Worm (Caenorhabditis elegans) whole organism, young adult: Measurements from ENCODE around the gene glb-22.

Source experiments
- B0019.2 ChIP-seq: fragments of 200-800 bp; sonication (Bioruptor generic); conservative IDR thresholded peaks from 2 replicates; pipeline ENCODE4 v1.3.6; 2022; ENCODE audit warnings: missing genetic modification reagents, missing genetic modification characterization, missing compliant biosample characterization
- F37B4.10 ChIP-seq: fragments of 200-800 bp; sonication (Bioruptor generic); IDR thresholded peaks from 2 replicates; pipeline ENCODE4 v1.3.6; 2022; ENCODE audit warnings: missing genetic modification characterization, missing compliant biosample characterization
- F52B5.7 ChIP-seq: sonication (generic microtip); optimal IDR thresholded peaks from 2 replicates; lab custom pipeline; 2016; ENCODE audit warnings: mild to moderate bottlenecking, missing genetic modification characterization, missing compliant biosample characterization
- F57A8.1 ChIP-seq: fragments of 200-800 bp; sonication (Bioruptor generic); optimal IDR thresholded peaks from 2 replicates; lab custom pipeline; 2018; ENCODE audit warnings: mild to moderate bottlenecking, missing genetic modification characterization, moderate library complexity, missing compliant biosample characterization
- F57C9.4 ChIP-seq: sonication (generic microtip); optimal IDR thresholded peaks from 2 replicates; lab custom pipeline; 2017; ENCODE audit warnings: mild to moderate bottlenecking, missing genetic modification characterization, missing compliant biosample characterization
- K11D2.4 ChIP-seq: fragments of 200-800 bp; sonication (Bioruptor generic); IDR thresholded peaks from 2 replicates; pipeline ENCODE4 v1.3.6; 2022; ENCODE audit warnings: missing genetic modification reagents, missing genetic modification characterization, missing compliant biosample characterization
- Y53F4B.3 ChIP-seq: fragments of 200-800 bp; sonication (Bioruptor generic); IDR thresholded peaks from 2 replicates; pipeline ENCODE4 v1.3.6; 2022; ENCODE audit warnings: missing genetic modification reagents, missing genetic modification characterization, missing compliant biosample characterization
- Y56A3A.18 ChIP-seq: fragments of 200-800 bp; sonication (Bioruptor generic); IDR thresholded peaks from 2 replicates; pipeline ENCODE4 v1.3.6; 2022; ENCODE audit warnings: missing genetic modification reagents, missing genetic modification characterization, missing compliant biosample characterization
- Y95B8A.8 ChIP-seq: fragments of 200-800 bp; sonication (Bioruptor generic); IDR thresholded peaks from 2 replicates; pipeline ENCODE4 v1.3.6; 2022; ENCODE audit warnings: missing genetic modification reagents, missing genetic modification characterization, missing compliant biosample characterization
- aptf-3 ChIP-seq: fragments of 200-800 bp; sonication (Bioruptor generic); IDR thresholded peaks from 2 replicates; pipeline ENCODE4 v1.3.6; 2022; ENCODE audit warnings: missing genetic modification characterization, missing compliant biosample characterization
- attf-3 ChIP-seq: fragments of 200-800 bp; sonication (Bioruptor generic); conservative IDR thresholded peaks from 2 replicates; pipeline ENCODE4 v1.3.6; 2022; ENCODE audit warnings: missing genetic modification reagents, missing genetic modification characterization, missing compliant biosample characterization
- cebp-1 ChIP-seq, 2 experiments: fragments of 200-800 bp in 1 of 2; sonication (Bioruptor generic) in 1 of 2; sonication (generic microtip) in 1 of 2; IDR thresholded peaks in 1 of 2; optimal IDR thresholded peaks in 1 of 2; 2 replicates each; pipeline versions ENCODE4 v1.3.6 to Lab custom; 2017 to 2022; ENCODE audit warnings: missing compliant biosample characterization in 2 of 2, missing genetic modification characterization in 2 of 2, mild to moderate bottlenecking in 1 of 2, missing genetic modification reagents in 1 of 2, moderate library complexity in 1 of 2
- ceh-79 ChIP-seq: sonication (generic microtip); optimal IDR thresholded peaks from 2 replicates; lab custom pipeline; 2017; ENCODE audit warnings: mild to moderate bottlenecking, missing genetic modification characterization, missing compliant biosample characterization
- ceh-91 ChIP-seq: fragments of 200-800 bp; sonication (Bioruptor generic); IDR thresholded peaks from 2 replicates; pipeline ENCODE4 v1.3.6; 2022; ENCODE audit warnings: missing genetic modification reagents, missing genetic modification characterization, missing compliant biosample characterization
- die-1 ChIP-seq: sonication (generic microtip); optimal IDR thresholded peaks from 2 replicates; lab custom pipeline; 2016; ENCODE audit warnings: missing genotype, mild to moderate bottlenecking, missing genetic modification characterization, missing compliant biosample characterization
- efl-1 ChIP-seq: fragments of 150-350 bp; optimal IDR thresholded peaks from 2 replicates; lab custom pipeline; 2014; ENCODE audit warnings: missing biosample characterization, missing genetic modification reagents, missing genetic modification characterization
- egl-18 ChIP-seq: fragments of 200-800 bp; sonication (Bioruptor generic); IDR thresholded peaks from 2 replicates; pipeline ENCODE4 v1.3.6; 2022; ENCODE audit warnings: missing genetic modification reagents, missing genetic modification characterization, missing compliant biosample characterization
- egl-44 ChIP-seq: fragments of 200-800 bp; sonication (Bioruptor generic); IDR thresholded peaks from 2 replicates; pipeline ENCODE4 v1.3.6; 2022; ENCODE audit warnings: missing genetic modification reagents, missing genetic modification characterization, missing compliant biosample characterization
- egrh-3 ChIP-seq: fragments of 200-800 bp; sonication (Bioruptor generic); IDR thresholded peaks from 2 replicates; pipeline ENCODE4 v1.3.6; 2022; ENCODE audit warnings: missing genetic modification reagents, missing genetic modification characterization, missing compliant biosample characterization
- ets-4 ChIP-seq: fragments of 200-800 bp; sonication (Bioruptor generic); optimal IDR thresholded peaks from 2 replicates; lab custom pipeline; 2018; ENCODE audit warnings: mild to moderate bottlenecking, missing genetic modification characterization, missing compliant biosample characterization
- gei-17 ChIP-seq: fragments of 200-800 bp; sonication (Bioruptor generic); optimal IDR thresholded peaks from 2 replicates; lab custom pipeline; 2018; ENCODE audit warnings: mild to moderate bottlenecking, missing genetic modification characterization, missing compliant biosample characterization
- him-1 ChIP-seq: sonication (generic microtip); optimal IDR thresholded peaks from 2 replicates; lab custom pipeline; 2016; ENCODE audit warnings: missing genotype, missing genetic modification reagents, missing genetic modification characterization, missing compliant biosample characterization
- hlh-12 ChIP-seq: sonication (generic microtip); optimal IDR thresholded peaks from 2 replicates; lab custom pipeline; 2016; ENCODE audit warnings: missing genetic modification characterization, missing compliant biosample characterization
- hlh-26 ChIP-seq: fragments of 200-800 bp; sonication (Bioruptor generic); conservative IDR thresholded peaks from 2 replicates; pipeline ENCODE4 v1.3.6; 2022; ENCODE audit warnings: missing genetic modification reagents, missing genetic modification characterization, missing compliant biosample characterization
- hmg-1.2 ChIP-seq: fragments of 200-800 bp; sonication (Bioruptor generic); IDR thresholded peaks from 2 replicates; pipeline ENCODE4 v1.3.6; 2022; ENCODE audit warnings: missing genetic modification reagents, missing genetic modification characterization, missing compliant biosample characterization
- hrde-1 ChIP-seq: sonication (generic microtip); optimal IDR thresholded peaks from 2 replicates; lab custom pipeline; 2016; ENCODE audit warnings: missing genetic modification characterization, mild to moderate bottlenecking, missing compliant biosample characterization, moderate library complexity, missing genotype, missing genetic modification reagents, borderline replicate concordance
- let-526 ChIP-seq: fragments of 200-800 bp; sonication (Bioruptor generic); IDR thresholded peaks from 2 replicates; pipeline ENCODE4 v1.3.6; 2022; ENCODE audit warnings: missing genetic modification reagents, missing genetic modification characterization, missing compliant biosample characterization
- lin-26 ChIP-seq: fragments of 200-800 bp; sonication (Bioruptor generic); IDR thresholded peaks from 2 replicates; pipeline ENCODE4 v1.3.6; 2022; ENCODE audit warnings: missing genetic modification reagents, missing genetic modification characterization, missing compliant biosample characterization
- lin-40 ChIP-seq: sonication (generic microtip); optimal IDR thresholded peaks from 2 replicates; lab custom pipeline; 2016; ENCODE audit warnings: missing genetic modification characterization, mild to moderate bottlenecking, missing compliant biosample characterization, missing genotype, missing genetic modification reagents
- lin-54 ChIP-seq: fragments of 200-800 bp; sonication (Bioruptor generic); optimal IDR thresholded peaks from 2 replicates; lab custom pipeline; 2018; ENCODE audit warnings: mild to moderate bottlenecking, missing genetic modification characterization, missing compliant biosample characterization
- madf-10 ChIP-seq: sonication (generic microtip); optimal IDR thresholded peaks from 2 replicates; lab custom pipeline; 2016; ENCODE audit warnings: mild to moderate bottlenecking, missing genetic modification characterization, missing compliant biosample characterization
- madf-3 ChIP-seq: fragments of 200-800 bp; sonication (Bioruptor generic); IDR thresholded peaks from 2 replicates; pipeline ENCODE4 v1.3.6; 2022; ENCODE audit warnings: missing genetic modification reagents, missing genetic modification characterization, missing compliant biosample characterization
- madf-8 ChIP-seq: fragments of 200-800 bp; sonication (Bioruptor generic); conservative IDR thresholded peaks from 2 replicates; pipeline ENCODE4 v1.3.6; 2022; ENCODE audit warnings: missing genetic modification reagents, missing genetic modification characterization, missing compliant biosample characterization
- mel-28 ChIP-seq: sonication (generic microtip); optimal IDR thresholded peaks from 2 replicates; lab custom pipeline; 2016; ENCODE audit warnings: borderline replicate concordance, mild to moderate bottlenecking, missing genetic modification characterization, missing compliant biosample characterization
- nfya-2 ChIP-seq: fragments of 200-800 bp; sonication (Bioruptor generic); IDR thresholded peaks from 2 replicates; pipeline ENCODE4 v1.3.6; 2022; ENCODE audit warnings: missing genetic modification reagents, missing genetic modification characterization, missing compliant biosample characterization
- pha-4 ChIP-seq: fragments of 150-350 bp; sonication (generic microtip); optimal IDR thresholded peaks from 2 replicates; lab custom pipeline; 2014; ENCODE audit warnings: missing biosample characterization, missing genetic modification reagents, missing genetic modification characterization
- rcor-1 ChIP-seq: fragments of 200-800 bp; sonication (Bioruptor generic); IDR thresholded peaks from 2 replicates; pipeline ENCODE4 v1.3.6; 2022; ENCODE audit warnings: missing genetic modification reagents, missing genetic modification characterization, missing compliant biosample characterization
- rec-8 ChIP-seq, 2 experiments: sonication (generic microtip); optimal IDR thresholded peaks; 2 replicates each; lab custom pipeline; 2016; ENCODE audit warnings: mild to moderate bottlenecking in 2 of 2, missing genetic modification characterization in 2 of 2, missing genetic modification reagents in 2 of 2, missing genotype in 2 of 2, missing biosample characterization in 1 of 2, missing compliant biosample characterization in 1 of 2, moderate library complexity in 1 of 2
- repo-1 ChIP-seq: sonication (generic microtip); optimal IDR thresholded peaks from 2 replicates; lab custom pipeline; 2017; ENCODE audit warnings: mild to moderate bottlenecking, missing genetic modification characterization, missing compliant biosample characterization
- rpc-1 ChIP-seq, 2 experiments: fragments of 150-350 bp in 1 of 2; sonication (generic microtip) in 1 of 2; optimal IDR thresholded peaks; 2 replicates each; lab custom pipeline; 2014 to 2018; ENCODE audit warnings: missing biosample characterization in 1 of 2, missing genetic modification characterization in 1 of 2, missing genetic modification reagents in 1 of 2, missing genotype in 1 of 2
- somi-1 ChIP-seq: fragments of 200-800 bp; sonication (Bioruptor generic); optimal IDR thresholded peaks from 2 replicates; lab custom pipeline; 2018; ENCODE audit warnings: mild to moderate bottlenecking, missing genetic modification characterization, missing compliant biosample characterization
- tlf-1 ChIP-seq: fragments of 200-800 bp; sonication (Bioruptor generic); optimal IDR thresholded peaks from 2 replicates; lab custom pipeline; 2018; ENCODE audit warnings: mild to moderate bottlenecking, missing genetic modification characterization, missing compliant biosample characterization
- xnd-1 ChIP-seq: sonication (generic microtip); optimal IDR thresholded peaks from 2 replicates; lab custom pipeline; 2016; ENCODE audit warnings: missing genotype, missing genetic modification reagents, missing genetic modification characterization, missing compliant biosample characterization
- zim-3 ChIP-seq: sonication (generic microtip); optimal IDR thresholded peaks from 2 replicates; lab custom pipeline; 2017; ENCODE audit warnings: mild to moderate bottlenecking, missing genetic modification characterization, moderate library complexity, missing compliant biosample characterization
- ztf-22 ChIP-seq: fragments of 200-800 bp; sonication (Bioruptor generic); optimal IDR thresholded peaks from 2 replicates; lab custom pipeline; 2018; ENCODE audit warnings: mild to moderate bottlenecking, missing genetic modification characterization, moderate library complexity, missing compliant biosample characterization
- ztf-26 ChIP-seq: sonication (generic microtip); optimal IDR thresholded peaks from 2 replicates; lab custom pipeline; 2017; ENCODE audit warnings: missing genetic modification characterization, missing compliant biosample characterization

Gene glb-22

DNA sequence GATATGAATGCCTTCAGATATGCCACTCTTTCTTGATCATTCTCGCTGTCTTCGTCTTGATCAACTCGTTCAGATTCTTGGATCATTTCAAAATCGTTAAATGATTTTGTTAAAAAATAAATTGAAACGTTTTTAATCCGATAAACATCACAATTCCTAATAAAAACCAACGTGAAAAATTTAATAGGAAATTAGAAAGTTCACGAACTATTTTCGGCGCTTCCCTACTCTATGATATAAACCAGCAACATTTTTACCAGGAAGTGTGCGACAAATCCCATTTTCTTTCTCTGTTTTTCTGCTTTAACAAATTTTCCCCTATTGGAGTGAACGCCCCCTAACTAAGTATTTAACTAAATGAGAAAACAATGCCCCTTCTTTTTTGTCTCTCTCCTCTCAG is 14.7 kb upstream of the glb-22 start, which contains the start of gene Y40H4A.2:
TSS of gene Y40H4A.2 (minus strand) at position 101 of the 400 bp plus-strand sequence.
- TF ChIP-seq rec-8 (tag; optimal IDR thresholded peaks at IDR 0.05; lab: Kevin White, UChicago) (no peak), egl-44 (GFP tag; lab: Robert Waterston, UW) (no peak), lin-26 (GFP tag; lab: Robert Waterston, UW) (no peak), B0019.2 (GFP tag; lab: Robert Waterston, UW) (no peak), ztf-26 (tag; lab: Kevin White, UChicago) (no peak), hmg-1.2 (GFP tag; lab: Robert Waterston, UW) (no peak), Y95B8A.8 (GFP tag; lab: Robert Waterston, UW) (no peak), Y53F4B.3 (GFP tag; lab: Robert Waterston, UW) (no peak), ztf-22 (no peak), him-1 (tag; lab: Kevin White, UChicago) (no peak), F57C9.4 (tag; lab: Kevin White, UChicago) (no peak), ceh-79 (tag; lab: Kevin White, UChicago) (no peak), madf-3 (GFP tag; lab: Robert Waterston, UW) (no peak), madf-10 (tag; lab: Kevin White, UChicago) (no peak), K11D2.4 (no peak), aptf-3 (GFP tag; lab: Robert Waterston, UW) (no peak), mel-28 (tag; lab: Kevin White, UChicago) (no peak), hlh-26 (GFP tag; lab: Robert Waterston, UW) (no peak), egrh-3 (GFP tag; lab: Robert Waterston, UW) (no peak), repo-1 (tag; lab: Kevin White, UChicago) (no peak)

DNA sequence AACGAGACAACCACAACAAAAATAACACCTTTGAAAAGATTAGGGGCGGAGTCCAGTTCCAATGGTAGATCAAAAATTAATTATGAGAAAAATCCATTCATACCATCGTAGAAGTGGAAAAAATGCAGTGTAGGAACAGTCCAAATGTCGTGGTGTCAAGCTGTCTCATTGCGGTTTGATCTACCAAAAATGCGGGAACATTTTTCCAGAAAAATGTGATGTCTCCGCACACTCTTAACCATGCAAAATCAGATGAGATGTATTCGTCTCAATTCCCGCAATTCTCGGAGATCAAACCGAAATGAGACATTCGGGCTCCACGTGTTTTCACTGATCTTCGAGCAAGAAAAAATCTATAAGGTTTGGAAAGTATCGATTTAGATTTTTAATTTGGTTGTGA is 6.0 kb upstream of the glb-22 start:
- TF ChIP-seq lin-40 = no peak
- TF ChIP-seq tlf-1 (GFP tag; lab: Kevin White, UChicago) = no peak
- no peak for TF ChIP-seq K11D2.4
- TF ChIP-seq efl-1 = peak; percentile 38
- TF ChIP-seq ets-4 (GFP tag; lab: Kevin White, UChicago) = no peak
- TF ChIP-seq hlh-12 = no peak
- no peak for TF ChIP-seq hlh-26 (GFP tag; lab: Robert Waterston, UW)
- TF ChIP-seq lin-54 = no peak
- no peak for TF ChIP-seq egl-18
- TF ChIP-seq F57C9.4 (tag; lab: Kevin White, UChicago) = no peak
- TF ChIP-seq attf-3 = no peak
- no peak for TF ChIP-seq rcor-1 (GFP tag; lab: Robert Waterston, UW)
- TF ChIP-seq Y53F4B.3 (GFP tag; lab: Robert Waterston, UW) = no peak
- TF ChIP-seq nfya-2 (GFP tag; lab: Robert Waterston, UW) = no peak
- no peak for TF ChIP-seq hrde-1 (tag; lab: Kevin White, UChicago)
- no peak for TF ChIP-seq pha-4
- TF ChIP-seq ceh-91 (GFP tag; lab: Robert Waterston, UW) = peak; percentile 22; the same call in 1 of the 2 replicates
- TF ChIP-seq Y56A3A.18 (GFP tag; lab: Robert Waterston, UW) = no peak
- no peak for TF ChIP-seq gei-17 (GFP tag; lab: Kevin White, UChicago)
- TF ChIP-seq cebp-1 (GFP tag; IDR thresholded peaks at IDR 0.05; lab: Robert Waterston, UW) = no peak
- TF ChIP-seq cebp-1 (tag; optimal IDR thresholded peaks at IDR 0.05; lab: Kevin White, UChicago) = no peak
- TF ChIP-seq F52B5.7 (tag; lab: Kevin White, UChicago) = no peak
- TF ChIP-seq let-526 = no peak
- TF ChIP-seq somi-1 = no peak
- TF ChIP-seq F37B4.10 (GFP tag; lab: Robert Waterston, UW) = no peak
- TF ChIP-seq zim-3 (tag; lab: Kevin White, UChicago) = no peak
- TF ChIP-seq rpc-1 (optimal IDR thresholded peaks at IDR 0.05; lab: Kevin White, UChicago) = no peak
- no peak for TF ChIP-seq rpc-1 (tag; optimal IDR thresholded peaks at IDR 0.05; lab: Kevin White, UChicago)
- peak; percentile 51 for TF ChIP-seq madf-8 (GFP tag; lab: Robert Waterston, UW)
- TF ChIP-seq die-1 (tag; lab: Kevin White, UChicago) = no peak
- no peak for TF ChIP-seq egl-44 (GFP tag; lab: Robert Waterston, UW)
- TF ChIP-seq B0019.2 (GFP tag; lab: Robert Waterston, UW) = no peak
- TF ChIP-seq F57A8.1 (GFP tag; lab: Kevin White, UChicago) = no peak
- no peak for TF ChIP-seq madf-10 (tag; lab: Kevin White, UChicago)
- peak; percentile 47 for TF ChIP-seq xnd-1 (tag; lab: Kevin White, UChicago)
